Worm (Caenorhabditis elegans): ENCODE results near the gene str-83.

The str-83 gene

ce11 chrV:4004577-4004976, 27.5 kb downstream of the str-83 start (continued):
- TF ChIP-seq nhr-80 (tag; optimal IDR thresholded peaks at IDR 0.05) (no peak), zim-3 (tag; optimal IDR thresholded peaks at IDR 0.05) (no peak), D2030.7 (GFP tag; IDR thresholded peaks at IDR 0.05) (peak; percentile 46; the same call in 1 of the 2 replicates), F57C9.4 (tag; optimal IDR thresholded peaks at IDR 0.05) (no peak), egl-18 (GFP tag; IDR thresholded peaks at IDR 0.05) (no peak), snpc-3.4 (tag; optimal IDR thresholded peaks at IDR 0.05) (no peak), fkh-3 (tag; optimal IDR thresholded peaks at IDR 0.05) (no peak), K12H6.12 (tag; optimal IDR thresholded peaks at IDR 0.05) (no peak), dox-1 (GFP tag; IDR thresholded peaks at IDR 0.05) (no peak), sptf-2 (GFP tag; optimal IDR thresholded peaks at IDR 0.05) (no peak), ztf-18 (tag; optimal IDR thresholded peaks at IDR 0.05) (no peak), athp-1 (tag; optimal IDR thresholded peaks at IDR 0.05) (no peak), attf-5 (GFP tag; optimal IDR thresholded peaks at IDR 0.05) (no peak), unc-130 (GFP tag; optimal IDR thresholded peaks at IDR 0.05) (no peak), ztf-6 (GFP tag; IDR thresholded peaks at IDR 0.05) (no peak), F33H1.4 (GFP tag; IDR thresholded peaks at IDR 0.05) (peak; percentile 30; the same call in 1 of the 2 replicates), F52B5.7 (tag; optimal IDR thresholded peaks at IDR 0.05) (no peak), ceh-79 (tag; optimal IDR thresholded peaks at IDR 0.05) (no peak), rcor-1 (GFP tag; IDR thresholded peaks at IDR 0.05) (no peak), nfyb-1 (GFP tag; IDR thresholded peaks at IDR 0.05) (no peak), madf-8 (GFP tag; conservative IDR thresholded peaks at IDR 0.05) (peak; percentile 93), ccch-3 (GFP tag; optimal IDR thresholded peaks at IDR 0.05) (no peak), lsy-27 (tag; optimal IDR thresholded peaks at IDR 0.05; ENCODE audit: borderline replicate concordance, insufficient read depth) (no peak), somi-1 (GFP tag; optimal IDR thresholded peaks at IDR 0.05) (no peak), C06A6.2 (GFP tag; conservative IDR thresholded peaks at IDR 0.05) (no peak), tbp1 (GFP tag; optimal IDR thresholded peaks at IDR 0.05) (no peak), lin-40 (tag; optimal IDR thresholded peaks at IDR 0.05) (no peak), bed-1 (GFP tag; IDR thresholded peaks at IDR 0.05) (no peak), akir-1 (GFP tag; optimal IDR thresholded peaks at IDR 0.05) (no peak), unc-62 (GFP tag; optimal IDR thresholded peaks at IDR 0.05) (no peak), Y95B8A.8 (GFP tag; IDR thresholded peaks at IDR 0.05) (no peak), rpc-1 (optimal IDR thresholded peaks at IDR 0.05) (no peak), rpc-1 (tag; optimal IDR thresholded peaks at IDR 0.05) (no peak), Y53G8AR.9 (GFP tag; conservative IDR thresholded peaks at IDR 0.05) (no peak), lin-54 (GFP tag; optimal IDR thresholded peaks at IDR 0.05) (no peak), die-1 (tag; optimal IDR thresholded peaks at IDR 0.05) (no peak), snpc-4 (GFP tag; optimal IDR thresholded peaks at IDR 0.05) (no peak), snpc-4 (tag; optimal IDR thresholded peaks at IDR 0.05) (no peak), B0261.1 (tag; optimal IDR thresholded peaks at IDR 0.05) (no peak), him-1 (tag; optimal IDR thresholded peaks at IDR 0.05) (no peak), madf-6 (GFP tag; IDR thresholded peaks at IDR 0.05) (peak; percentile 96), Y67H2A.10 (GFP tag; conservative IDR thresholded peaks at IDR 0.05) (no peak), efl-1 (GFP tag; optimal IDR thresholded peaks at IDR 0.05) (peak; percentile 88), B0019.2 (GFP tag; conservative IDR thresholded peaks at IDR 0.05) (no peak), hlh-12 (tag; optimal IDR thresholded peaks at IDR 0.05) (no peak), tbx-9 (tag; optimal IDR thresholded peaks at IDR 0.05; ENCODE audit: borderline replicate concordance) (no peak), ztf-25 (GFP tag; IDR thresholded peaks at IDR 0.05) (no peak), zfh-2 (GFP tag; conservative IDR thresholded peaks at IDR 0.05) (no peak), let-607 (tag; optimal IDR thresholded peaks at IDR 0.05) (no peak)
